Fruit fly (Drosophila melanogaster) whole organism, wandering third instar larva: ENCODE measurements around the gene CG17816.

ENCODE experiments used
- Hr83 ChIP-seq: fragments of 200-300 bp; sonication (Bioruptor generic); optimal IDR thresholded peaks from 2 replicates; lab custom pipeline; 2016; ENCODE audit warnings: missing biosample characterization, mild to moderate bottlenecking, missing genetic modification characterization, moderate library complexity; ENCODE audit not compliant: poor library complexity, severe bottlenecking
- Vsx2 ChIP-seq: fragments of 200-300, 225-300 bp; sonication (Bioruptor generic); optimal IDR thresholded peaks from 2 replicates; lab custom pipeline; 2018; ENCODE audit warnings: missing biosample characterization, missing genetic modification characterization; ENCODE audit not compliant: partially characterized antibody
- br ChIP-seq: fragments of 200-800 bp; sonication (Bioruptor generic); optimal IDR thresholded peaks from 2 replicates; lab custom pipeline; 2016; ENCODE audit warnings: missing biosample characterization, missing genetic modification characterization
- h ChIP-seq: fragments of 200-800 bp; sonication (Bioruptor generic); optimal IDR thresholded peaks from 3 replicates; lab custom pipeline; 2016; ENCODE audit warnings: missing biosample characterization, mild to moderate bottlenecking, missing genetic modification characterization
- jim ChIP-seq: fragments of 175-275, 200-325 bp; sonication (Bioruptor generic); optimal IDR thresholded peaks from 2 replicates; lab custom pipeline; 2016; ENCODE audit warnings: missing biosample characterization, mild to moderate bottlenecking, missing genetic modification characterization
- lola ChIP-seq: fragments of >200 bp; optimal IDR thresholded peaks from 2 replicates; lab custom pipeline; 2017; ENCODE audit warnings: missing biosample characterization, missing genetic modification characterization

DNA sequence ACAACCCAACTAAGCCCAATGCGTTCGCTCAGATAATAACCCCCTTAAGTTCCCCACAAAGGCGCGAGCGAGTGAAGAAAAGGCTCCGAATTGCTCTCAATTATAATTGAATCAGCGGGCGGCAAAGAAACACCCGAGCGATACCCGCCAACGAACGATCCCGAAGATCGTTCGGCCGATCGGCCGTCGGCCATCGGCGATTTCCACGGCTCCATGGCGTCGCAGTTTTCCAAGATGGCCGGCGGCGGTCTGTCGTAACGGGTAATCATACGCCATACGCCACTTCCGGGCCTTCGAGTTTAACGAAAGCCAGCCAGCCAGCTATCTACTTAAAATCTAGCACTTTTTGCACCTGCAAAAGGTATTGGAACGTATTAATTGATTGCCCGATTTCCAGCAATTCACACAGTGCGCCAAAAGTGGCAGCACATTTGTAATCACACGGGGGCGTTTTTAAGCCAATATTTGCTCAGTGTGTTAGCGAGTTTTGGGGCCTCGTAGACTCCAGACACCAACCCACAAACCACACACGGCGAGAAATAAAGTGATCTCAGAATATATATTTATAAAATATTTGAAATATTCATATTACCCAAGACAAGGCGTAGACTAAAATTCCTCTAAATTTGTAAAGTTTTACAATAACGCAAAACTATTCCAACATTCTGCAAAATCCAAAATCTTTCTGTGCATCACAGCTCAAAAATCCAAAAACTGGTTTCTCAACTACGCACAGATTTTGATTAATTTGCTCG is 5.9 kb upstream of the CG17816 start:
- TF ChIP-seq jim (GFP tag; lab: Kevin White, UChicago), result no peak
- no peak for TF ChIP-seq br (GFP tag; lab: Kevin White, UChicago)
- TF ChIP-seq Vsx2 (GFP tag; lab: Kevin White, UChicago), result no peak
- peak; percentile 43 for TF ChIP-seq h
- no peak for TF ChIP-seq lola (GFP tag; lab: Kevin White, UChicago)
- TF ChIP-seq Hr83 (GFP tag; lab: Kevin White, UChicago), result no peak
